Worm (Caenorhabditis elegans) whole organism, L3 larva: ENCODE measurements around the gene srv-17.

ENCODE experiments used
- R02D3.7 ChIP-seq: fragments of 150-350 bp; optimal IDR thresholded peaks from 2 replicates; lab custom pipeline; 2014; ENCODE audit warnings: missing biosample characterization, missing genetic modification characterization
- ZK546.5 ChIP-seq: sonication (generic microtip); optimal IDR thresholded peaks from 2 replicates; lab custom pipeline; 2017; ENCODE audit warnings: missing biosample characterization, missing genetic modification characterization
- aly-2 ChIP-seq: fragments of 150-350 bp; optimal IDR thresholded peaks from 2 replicates; lab custom pipeline; 2014; ENCODE audit warnings: missing biosample characterization, missing genetic modification characterization
- ama-1 ChIP-seq: fragments of 150-350 bp; optimal IDR thresholded peaks from 2 replicates; lab custom pipeline; 2018
- ceh-16 ChIP-seq: sonication (generic microtip); optimal IDR thresholded peaks from 2 replicates; lab custom pipeline; 2017; ENCODE audit warnings: missing biosample characterization, missing genetic modification characterization
- ceh-28 ChIP-seq: fragments of 150-350 bp; optimal IDR thresholded peaks from 2 replicates; lab custom pipeline; 2014; ENCODE audit warnings: missing biosample characterization, missing genetic modification reagents, missing genetic modification characterization
- ceh-82 ChIP-seq: fragments of 150-350 bp; optimal IDR thresholded peaks from 2 replicates; lab custom pipeline; 2014; ENCODE audit warnings: missing biosample characterization, missing genetic modification characterization
- daf-12 ChIP-seq: fragments of 150-350 bp; optimal IDR thresholded peaks from 2 replicates; lab custom pipeline; 2014; ENCODE audit warnings: missing biosample characterization, missing genetic modification reagents, missing genetic modification characterization
- egl-27 ChIP-seq: sonication (generic microtip); optimal IDR thresholded peaks from 4 replicates; lab custom pipeline; 2017; ENCODE audit warnings: missing biosample characterization, missing genetic modification reagents, missing genetic modification characterization
- egl-5 ChIP-seq: fragments of 150-350 bp; optimal IDR thresholded peaks from 2 replicates; lab custom pipeline; 2017; ENCODE audit warnings: missing biosample characterization, missing genetic modification reagents, missing genetic modification characterization, inconsistent platforms
- elt-1 ChIP-seq: fragments of 150-350 bp; optimal IDR thresholded peaks from 2 replicates; lab custom pipeline; 2014; ENCODE audit warnings: missing biosample characterization, missing genetic modification characterization
- elt-2 ChIP-seq: sonication (generic microtip); optimal IDR thresholded peaks from 2 replicates; lab custom pipeline; 2016; ENCODE audit warnings: missing genetic modification reagents, mild to moderate bottlenecking, missing genetic modification characterization, missing compliant biosample characterization
- elt-3 ChIP-seq, 3 experiments: fragments of 150-350 bp in 1 of 3; sonication (generic microtip) in 2 of 3; optimal IDR thresholded peaks; 2 replicates in 2 of 3; 4 replicates in 1 of 3; lab custom pipeline; 2014 to 2017; ENCODE audit warnings: missing biosample characterization in 3 of 3, missing genetic modification characterization in 3 of 3
- eor-1 ChIP-seq, 2 experiments: fragments of 150-350 bp; optimal IDR thresholded peaks; 2 replicates each; lab custom pipeline; 2014 to 2018; ENCODE audit warnings: missing biosample characterization in 2 of 2, missing genetic modification characterization in 2 of 2
- fkh-10 ChIP-seq: sonication (generic microtip); optimal IDR thresholded peaks from 2 replicates; lab custom pipeline; 2017; ENCODE audit warnings: missing biosample characterization, missing genetic modification reagents, missing genetic modification characterization
- fkh-2 ChIP-seq: fragments of 150-350 bp; optimal IDR thresholded peaks from 2 replicates; lab custom pipeline; 2014; ENCODE audit warnings: missing biosample characterization, missing genetic modification reagents, missing genetic modification characterization
- fos-1 ChIP-seq: fragments of 150-350 bp; optimal IDR thresholded peaks from 2 replicates; lab custom pipeline; 2014; ENCODE audit warnings: missing biosample characterization, missing genetic modification characterization
- hmg-11 ChIP-seq: sonication (generic microtip); optimal IDR thresholded peaks from 2 replicates; lab custom pipeline; 2016; ENCODE audit warnings: missing genetic modification characterization, missing compliant biosample characterization
- jun-1 ChIP-seq: fragments of 150-350 bp; optimal IDR thresholded peaks from 2 replicates; lab custom pipeline; 2014; ENCODE audit warnings: missing biosample characterization, missing genetic modification reagents, missing genetic modification characterization
- lin-15B ChIP-seq: fragments of 150-350 bp; optimal IDR thresholded peaks from 2 replicates; lab custom pipeline; 2014; ENCODE audit warnings: missing biosample characterization, missing genetic modification characterization
- lin-39 ChIP-seq: fragments of 150-350 bp; optimal IDR thresholded peaks from 2 replicates; lab custom pipeline; 2018; ENCODE audit warnings: missing biosample characterization, missing genetic modification reagents, missing genetic modification characterization
- lsy-12 ChIP-seq: sonication (generic microtip); optimal IDR thresholded peaks from 2 replicates; lab custom pipeline; 2016; ENCODE audit warnings: mild to moderate bottlenecking, missing genetic modification characterization, missing compliant biosample characterization
- mml-1 ChIP-seq: fragments of 150-350 bp; sonication (generic microtip); optimal IDR thresholded peaks from 3 replicates; lab custom pipeline; 2014; ENCODE audit warnings: missing biosample characterization, missing genetic modification characterization
- nhr-11 ChIP-seq: fragments of 150-350 bp; optimal IDR thresholded peaks from 2 replicates; lab custom pipeline; 2014; ENCODE audit warnings: missing biosample characterization, missing genetic modification characterization
- nhr-12 ChIP-seq: fragments of 150-350 bp; optimal IDR thresholded peaks from 2 replicates; lab custom pipeline; 2014; ENCODE audit warnings: missing biosample characterization, missing genetic modification characterization
- nhr-23 ChIP-seq: fragments of 150-350 bp; optimal IDR thresholded peaks from 2 replicates; lab custom pipeline; 2014; ENCODE audit warnings: missing biosample characterization, missing genetic modification reagents, missing genetic modification characterization
- nhr-25 ChIP-seq: sonication (generic microtip); optimal IDR thresholded peaks from 2 replicates; lab custom pipeline; 2017; ENCODE audit warnings: missing biosample characterization, missing genetic modification characterization
- nhr-28 ChIP-seq: fragments of 150-350 bp; optimal IDR thresholded peaks from 2 replicates; lab custom pipeline; 2014; ENCODE audit warnings: missing biosample characterization, missing genetic modification characterization
- nhr-43 ChIP-seq: sonication (generic microtip); optimal IDR thresholded peaks from 2 replicates; lab custom pipeline; 2016; ENCODE audit warnings: mild to moderate bottlenecking, missing genetic modification characterization, missing compliant biosample characterization; ENCODE audit not compliant: poor library complexity, severe bottlenecking
- nhr-67 ChIP-seq: fragments of 150-350 bp; optimal IDR thresholded peaks from 2 replicates; lab custom pipeline; 2014; ENCODE audit warnings: missing biosample characterization, missing genetic modification characterization
- nhr-77 ChIP-seq: fragments of 150-350 bp; optimal IDR thresholded peaks from 2 replicates; lab custom pipeline; 2014; ENCODE audit warnings: missing biosample characterization, missing genetic modification characterization
- pha-4 ChIP-seq: fragments of 150-350 bp; optimal IDR thresholded peaks from 2 replicates; lab custom pipeline; 2014; ENCODE audit warnings: missing biosample characterization, missing genetic modification reagents, missing genetic modification characterization
- pqm-1 ChIP-seq: fragments of 150-350 bp; optimal IDR thresholded peaks from 2 replicates; lab custom pipeline; 2017; ENCODE audit warnings: missing biosample characterization, missing genetic modification characterization, inconsistent platforms
- skn-1 ChIP-seq: fragments of 150-350 bp; optimal IDR thresholded peaks from 2 replicates; lab custom pipeline; 2014; ENCODE audit warnings: missing biosample characterization, missing genetic modification characterization
- snpc-4 ChIP-seq: fragments of 150-350 bp; optimal IDR thresholded peaks from 2 replicates; lab custom pipeline; 2014; ENCODE audit warnings: missing biosample characterization, missing genetic modification characterization
- unc-39 ChIP-seq: sonication (generic microtip); optimal IDR thresholded peaks from 4 replicates; lab custom pipeline; 2017; ENCODE audit warnings: missing biosample characterization, missing genetic modification characterization
- zag-1 ChIP-seq: fragments of 150-350 bp; optimal IDR thresholded peaks from 2 replicates; lab custom pipeline; 2014; ENCODE audit warnings: missing biosample characterization, missing genetic modification characterization
- ztf-11 ChIP-seq: fragments of 150-350 bp; optimal IDR thresholded peaks from 2 replicates; lab custom pipeline; 2014; ENCODE audit warnings: missing biosample characterization, missing genetic modification characterization
- ztf-4 ChIP-seq: fragments of 150-350 bp; optimal IDR thresholded peaks from 2 replicates; lab custom pipeline; 2014; ENCODE audit warnings: missing biosample characterization, missing genetic modification characterization

srv-17 gene

ce11 chrIV:5884500-5884899 is 14.5 kb upstream of the srv-17 start, which contains the start of gene H04M03.11:
Gene H04M03.11, minus strand, starts transcription at chrIV:5884600.
- TF ChIP-seq fos-1 (tag; lab: Kevin White, UChicago): no peak
- TF ChIP-seq elt-1 (tag; lab: Kevin White, UChicago): no peak
- no peak for TF ChIP-seq eor-1 (tag; optimal IDR thresholded peaks at IDR 0.05; lab: Kevin White, UChicago)
- no peak for TF ChIP-seq ceh-82 (tag; lab: Kevin White, UChicago)
- TF ChIP-seq daf-12: no peak
- no peak for TF ChIP-seq nhr-28 (tag; lab: Kevin White, UChicago)
- no peak for TF ChIP-seq lin-15B (tag; lab: Kevin White, UChicago)

DNA sequence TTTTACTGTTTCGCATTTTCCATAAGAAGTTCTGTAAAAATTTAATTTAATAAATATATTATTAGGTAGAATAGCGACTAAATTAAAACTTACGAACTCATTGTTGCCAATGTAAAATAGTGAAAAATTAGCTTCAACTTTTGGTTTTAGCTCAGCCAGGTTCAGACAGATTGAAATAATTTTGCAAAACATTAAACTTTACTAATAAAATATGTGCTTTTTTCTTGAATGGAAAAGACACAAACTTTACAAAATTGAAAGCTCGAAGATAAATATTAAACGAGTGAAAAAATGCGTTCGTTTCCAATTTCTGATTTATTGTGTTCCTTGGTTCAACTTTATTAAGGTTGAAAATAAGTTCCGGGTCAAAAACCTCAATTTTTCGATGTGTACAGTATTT is 9.9 kb upstream of the srv-17 start, which contains the start of gene srv-22:
Gene srv-22 (minus strand): TSS at position 101 of the 400 bp plus-strand sequence.
- no peak for TF ChIP-seq pqm-1 (tag; lab: Kevin White, UChicago)
- TF ChIP-seq, all 47 proteins: peak for 0

DNA sequence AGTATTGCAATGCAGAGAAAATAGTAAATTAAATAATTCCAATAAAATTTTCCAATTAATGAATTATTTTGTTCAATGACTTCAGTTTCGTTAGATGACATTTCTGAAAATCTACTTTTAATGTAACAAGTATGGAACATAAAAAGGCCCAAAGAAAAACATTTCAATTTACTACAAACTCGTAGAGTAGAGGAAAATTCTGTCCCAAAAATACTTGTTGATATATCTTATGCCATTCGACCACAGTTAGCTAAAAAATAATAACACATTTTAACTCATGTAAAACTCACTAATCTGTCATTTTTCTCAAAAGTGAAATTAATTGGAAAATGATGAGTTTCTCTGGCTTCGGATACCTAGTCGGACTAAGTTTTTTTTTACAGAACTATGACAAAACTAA is 7.3 kb upstream of the srv-17 start, which contains the start of gene srv-21:
Gene srv-21 (minus strand): TSS at position 101 of the 400 bp plus-strand sequence.
- TF ChIP-seq pha-4 (tag; lab: Kevin White, UChicago) (no peak), mml-1 (tag; lab: Kevin White, UChicago) (no peak), R02D3.7 (tag; lab: Kevin White, UChicago) (no peak), snpc-4 (tag; lab: Kevin White, UChicago) (no peak), lin-15B (tag; lab: Kevin White, UChicago) (no peak), nhr-77 (tag; lab: Kevin White, UChicago) (no peak), nhr-43 (tag; lab: Kevin White, UChicago) (no peak), ama-1 (lab: Kevin White, UChicago) (no peak), ZK546.5 (no peak), jun-1 (tag; lab: Kevin White, UChicago) (no peak), ztf-11 (tag; lab: Kevin White, UChicago) (no peak), zag-1 (tag; lab: Kevin White, UChicago) (no peak), ceh-28 (tag; lab: Kevin White, UChicago) (no peak), daf-12 (no peak), pqm-1 (tag; lab: Kevin White, UChicago) (no peak), elt-3 (tag; optimal IDR thresholded peaks at IDR 0.05; lab: Kevin White, UChicago) (no peak), nhr-23 (tag; lab: Kevin White, UChicago) (no peak)

DNA sequence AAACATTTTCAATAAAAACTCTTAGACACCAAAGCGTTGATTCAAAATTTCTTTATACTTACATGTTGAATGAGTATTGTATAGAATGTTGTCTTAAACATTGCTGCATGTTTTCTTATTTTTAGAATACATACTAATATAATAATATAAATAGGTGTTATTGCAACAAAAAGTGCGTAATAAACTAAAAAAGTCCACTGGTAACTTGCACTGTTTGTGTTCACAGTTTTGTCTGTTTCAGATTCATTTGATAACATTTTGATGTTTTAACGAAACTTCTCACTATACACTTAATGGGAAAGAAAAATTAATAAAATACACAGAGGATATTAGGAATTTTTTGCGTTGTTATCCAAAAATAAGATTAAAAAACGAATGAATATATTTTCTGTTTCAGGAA is 3.9 kb upstream of the srv-17 start, which contains the start of gene srv-19:
Gene srv-19 (minus strand): TSS at position 101 of the 400 bp plus-strand sequence.
- TF ChIP-seq unc-39 (tag; lab: Kevin White, UChicago): no peak
- no peak for TF ChIP-seq nhr-67 (tag; lab: Kevin White, UChicago)
- TF ChIP-seq ZK546.5: no peak
- no peak for TF ChIP-seq aly-2 (tag; lab: Kevin White, UChicago)
- TF ChIP-seq ama-1 (lab: Kevin White, UChicago): no peak
- no peak for TF ChIP-seq hmg-11 (tag; lab: Kevin White, UChicago)

DNA sequence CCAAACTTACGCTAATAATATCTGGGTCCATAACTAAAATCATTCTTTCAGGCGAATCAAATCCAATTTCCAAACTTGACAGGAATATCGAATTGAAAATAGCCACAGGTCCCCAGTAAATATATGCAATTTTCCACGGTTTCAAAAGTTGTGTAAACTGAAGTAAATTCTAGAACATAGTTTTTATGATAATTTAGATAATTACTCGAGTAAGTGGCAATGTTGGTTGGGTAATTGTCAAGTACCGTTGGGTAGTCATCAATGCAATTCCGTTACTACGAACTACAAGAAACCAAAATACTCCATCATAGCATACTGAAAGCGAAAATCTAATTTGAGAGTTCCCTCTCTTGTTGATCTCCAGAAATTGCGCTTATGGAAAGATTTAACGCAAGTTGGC is 618 bp downstream of the srv-17 start:
- no peak for TF ChIP-seq fkh-10 (GFP tag; lab: Kevin White, UChicago)
- no peak for TF ChIP-seq eor-1 (tag; optimal IDR thresholded peaks at IDR 0.05; lab: Kevin White, UChicago)
- TF ChIP-seq unc-39 (tag; lab: Kevin White, UChicago): no peak
- TF ChIP-seq R02D3.7 (tag; lab: Kevin White, UChicago): no peak
- TF ChIP-seq aly-2 (tag; lab: Kevin White, UChicago): no peak
- TF ChIP-seq elt-2 (tag; lab: Kevin White, UChicago): no peak
- TF ChIP-seq ztf-4 (tag; lab: Kevin White, UChicago): no peak
- no peak for TF ChIP-seq snpc-4 (tag; lab: Kevin White, UChicago)
- no peak for TF ChIP-seq pha-4 (tag; lab: Kevin White, UChicago)
- no peak for TF ChIP-seq lsy-12 (tag; lab: Kevin White, UChicago)
- no peak for TF ChIP-seq ztf-11 (tag; lab: Kevin White, UChicago)
- no peak for TF ChIP-seq lin-39 (tag; lab: Kevin White, UChicago)
- TF ChIP-seq fos-1 (tag; lab: Kevin White, UChicago): no peak

ce11 chrIV:5867189-5867588 is 2.8 kb downstream of the srv-17 start, which contains the start of gene C06E7.88:
Gene C06E7.88, minus strand, starts transcription at chrIV:5867289.
- no peak for TF ChIP-seq lsy-12 (tag; lab: Kevin White, UChicago)
- no peak for TF ChIP-seq daf-12
- TF ChIP-seq fos-1 (tag; lab: Kevin White, UChicago): no peak
- no peak for TF ChIP-seq ZK546.5
- no peak for TF ChIP-seq egl-5 (tag; lab: Kevin White, UChicago)
- TF ChIP-seq ztf-11 (tag; lab: Kevin White, UChicago): no peak
- no peak for TF ChIP-seq ceh-16 (tag; lab: Kevin White, UChicago)
- no peak for TF ChIP-seq pqm-1 (tag; lab: Kevin White, UChicago)
- TF ChIP-seq nhr-25 (tag; lab: Kevin White, UChicago): no peak
- TF ChIP-seq nhr-28 (tag; lab: Kevin White, UChicago): no peak
- no peak for TF ChIP-seq nhr-23 (tag; lab: Kevin White, UChicago)
- no peak for TF ChIP-seq elt-2 (tag; lab: Kevin White, UChicago)
- TF ChIP-seq zag-1 (tag; lab: Kevin White, UChicago): no peak
- no peak for TF ChIP-seq unc-39 (tag; lab: Kevin White, UChicago)
- no peak for TF ChIP-seq fkh-2 (tag; lab: Kevin White, UChicago)
- TF ChIP-seq skn-1 (tag; lab: Kevin White, UChicago): no peak
- TF ChIP-seq lin-39 (tag; lab: Kevin White, UChicago): no peak
- no peak for TF ChIP-seq nhr-11 (tag; lab: Kevin White, UChicago)
- TF ChIP-seq nhr-12: no peak
- no peak for TF ChIP-seq egl-27 (tag; lab: Kevin White, UChicago)
